Worm (Caenorhabditis elegans): ENCODE data around the gene sna-1.

sna-1 gene

DNA sequence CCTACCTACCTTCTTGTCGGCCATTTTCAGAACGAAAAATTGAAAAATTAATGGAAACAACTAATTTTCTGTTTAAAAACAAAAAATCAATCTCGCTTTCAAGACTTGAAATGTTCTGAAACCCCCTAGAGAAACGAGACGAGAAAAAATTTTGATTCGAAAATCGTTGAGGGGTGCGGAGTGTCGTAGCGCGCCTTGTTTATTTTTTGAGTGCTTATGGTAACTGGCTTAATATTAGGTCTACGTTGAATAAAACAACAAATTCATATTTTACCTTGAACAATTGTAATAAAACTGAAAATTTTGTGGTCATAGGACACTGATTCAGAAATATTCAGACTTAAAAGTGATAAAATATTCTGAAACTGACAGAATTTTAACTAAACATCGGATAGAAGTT lies at the start of gene sna-1:
sna-1 (minus strand) TSS at position 218 of the 400 bp plus-strand sequence.
- TF ChIP-seq him-1 (tag; optimal IDR thresholded peaks at IDR 0.05) (no peak), dao-5 (tag; optimal IDR thresholded peaks at IDR 0.05) (no peak), W03F9.2 (tag; optimal IDR thresholded peaks at IDR 0.05) (no peak)

DNA sequence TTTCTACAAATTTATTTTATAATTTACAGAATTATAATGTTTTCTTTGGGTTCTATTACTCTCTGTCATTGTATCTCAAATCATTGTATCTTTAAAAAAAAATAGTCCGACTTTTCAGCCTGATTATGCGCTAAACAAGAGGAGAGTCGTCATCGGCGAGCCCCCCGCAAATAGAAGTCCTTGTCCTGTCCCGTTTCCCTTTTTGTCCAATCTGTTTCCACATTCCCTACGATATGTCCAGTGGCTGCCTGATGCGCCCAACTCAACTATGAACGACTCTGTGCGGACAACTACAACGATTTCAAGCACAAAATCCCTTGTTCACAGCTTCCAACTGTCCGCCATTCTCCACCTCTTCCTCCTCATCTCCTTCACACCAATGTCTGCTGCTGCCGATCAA lies 47.5 kb upstream of the sna-1 start, which contains the start of gene dbl-1:
dbl-1 (plus strand) TSS at position 119 of the 400 bp plus-strand sequence.
- TF ChIP-seq him-1 (tag; optimal IDR thresholded peaks at IDR 0.05) (no peak), dao-5 (tag; optimal IDR thresholded peaks at IDR 0.05) (no peak), W03F9.2 (tag; optimal IDR thresholded peaks at IDR 0.05) (no peak)

DNA sequence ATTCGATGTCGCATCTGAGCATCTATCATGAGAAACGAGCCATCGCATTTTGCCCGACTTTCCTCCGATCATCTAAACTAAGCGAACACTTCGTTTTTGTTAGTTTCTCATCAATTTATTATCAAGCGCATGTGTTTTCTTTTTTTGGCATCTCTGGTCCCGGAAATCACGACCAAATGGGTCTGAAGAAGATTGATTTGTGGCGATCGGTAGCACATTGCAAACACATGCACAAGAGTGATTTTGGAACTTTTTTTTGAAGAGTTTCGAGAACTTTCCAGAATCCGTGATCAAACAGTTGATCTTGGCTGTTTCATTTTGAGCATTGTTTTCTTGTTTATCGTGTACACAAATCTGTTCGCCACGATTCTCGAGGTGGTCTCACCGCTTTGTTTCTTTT lies 42.8 kb upstream of the sna-1 start:
- TF ChIP-seq dao-5 (tag; optimal IDR thresholded peaks at IDR 0.05) (no peak), him-1 (tag; optimal IDR thresholded peaks at IDR 0.05) (no peak), W03F9.2 (tag; optimal IDR thresholded peaks at IDR 0.05) (no peak)

DNA sequence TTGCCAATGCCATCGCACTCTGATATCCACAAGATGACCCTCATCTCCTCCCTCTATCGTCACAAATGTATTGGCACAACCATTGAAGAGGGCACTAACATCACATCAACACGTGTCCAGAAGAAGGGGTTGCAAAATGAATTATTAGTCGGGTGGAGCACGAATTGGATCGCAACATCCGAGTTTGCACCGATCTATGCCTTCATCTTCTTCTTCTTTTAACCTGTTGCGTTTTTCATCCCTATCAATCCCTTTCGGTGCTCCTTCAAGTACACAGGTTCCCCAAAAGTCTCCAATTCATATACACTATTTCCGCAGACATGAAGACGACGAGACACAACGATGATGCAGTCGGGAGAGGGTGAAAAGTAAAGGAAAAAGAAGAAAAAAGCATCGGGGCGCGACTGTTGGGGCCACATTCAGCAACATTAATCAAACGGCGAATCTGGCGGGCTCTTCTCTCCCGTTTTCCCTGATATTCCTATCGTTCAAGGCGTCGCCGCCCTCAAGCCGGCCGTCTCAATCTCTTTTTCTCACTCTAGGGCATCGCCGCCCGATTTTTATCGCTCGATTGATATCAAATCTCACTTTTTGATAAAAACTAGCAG lies 41.1 kb upstream of the sna-1 start:
- TF ChIP-seq dao-5 (tag; optimal IDR thresholded peaks at IDR 0.05) (no peak), W03F9.2 (tag; optimal IDR thresholded peaks at IDR 0.05) (no peak), him-1 (tag; optimal IDR thresholded peaks at IDR 0.05) (no peak)

DNA sequence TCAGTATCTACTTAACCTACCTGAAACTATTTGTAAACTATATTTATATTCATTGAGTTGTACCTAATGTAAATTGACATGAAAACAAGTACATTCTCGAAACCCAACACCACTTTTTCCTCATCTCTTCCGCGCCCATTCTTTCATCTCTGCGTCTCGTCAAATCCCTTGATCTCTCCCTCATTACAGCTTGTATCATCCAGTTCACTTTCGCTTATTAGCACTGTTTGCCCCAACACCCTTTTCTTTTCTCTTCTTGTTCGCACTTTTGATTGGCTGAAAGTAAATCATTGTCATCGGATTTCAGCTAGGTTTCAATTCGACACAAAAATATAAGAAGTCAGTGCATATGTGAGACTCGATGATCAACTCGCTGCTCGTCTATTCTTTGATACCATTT lies 34.3 kb upstream of the sna-1 start, which contains the start of gene T25F10.3:
T25F10.3 (plus strand) TSS at position 308 of the 400 bp plus-strand sequence.
- no peak for TF ChIP-seq him-1 (tag; optimal IDR thresholded peaks at IDR 0.05)
- no peak for TF ChIP-seq dao-5 (tag; optimal IDR thresholded peaks at IDR 0.05)
- no peak for TF ChIP-seq W03F9.2 (tag; optimal IDR thresholded peaks at IDR 0.05)

DNA sequence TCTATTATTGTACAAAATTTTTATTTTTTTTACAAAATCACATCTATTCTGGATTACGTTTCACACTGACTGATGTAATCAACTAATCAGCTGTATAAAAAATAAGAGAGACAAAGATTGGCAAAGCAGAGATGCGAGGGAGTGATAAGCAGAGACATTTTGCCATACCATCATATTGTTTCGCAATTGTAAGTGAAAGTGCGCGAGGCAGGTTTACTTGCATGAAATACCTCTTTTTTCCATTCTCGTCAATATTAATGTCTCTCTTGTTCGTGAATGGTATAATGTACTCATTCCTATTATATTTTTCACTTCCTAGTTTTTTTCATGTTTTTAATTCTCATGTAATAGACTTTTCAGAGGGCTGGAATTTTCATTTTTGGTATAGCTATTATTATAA lies 26.4 kb upstream of the sna-1 start:
- no peak for TF ChIP-seq him-1 (tag; optimal IDR thresholded peaks at IDR 0.05)

DNA sequence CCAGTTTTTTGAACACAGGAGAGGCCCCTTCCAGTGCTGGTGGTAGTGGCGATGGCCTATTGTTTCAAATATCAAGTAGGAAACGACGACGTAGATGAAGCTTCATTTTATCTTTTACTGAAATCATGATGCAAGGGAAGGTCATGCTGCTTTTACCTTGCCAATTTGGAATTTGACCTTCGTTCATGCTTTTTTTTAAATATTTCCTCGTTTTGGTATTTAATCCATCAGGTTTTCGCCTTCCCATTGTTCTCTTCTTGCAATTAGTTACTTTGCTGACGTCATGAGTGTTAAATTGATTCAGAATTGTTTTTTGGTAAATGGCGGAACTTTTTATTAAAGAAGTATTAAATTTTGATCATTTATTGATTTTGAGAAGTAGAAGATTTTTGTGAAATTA lies 25.6 kb upstream of the sna-1 start:
- TF ChIP-seq him-1 (tag; optimal IDR thresholded peaks at IDR 0.05) (no peak), W03F9.2 (tag; optimal IDR thresholded peaks at IDR 0.05) (no peak), dao-5 (tag; optimal IDR thresholded peaks at IDR 0.05) (no peak)

DNA sequence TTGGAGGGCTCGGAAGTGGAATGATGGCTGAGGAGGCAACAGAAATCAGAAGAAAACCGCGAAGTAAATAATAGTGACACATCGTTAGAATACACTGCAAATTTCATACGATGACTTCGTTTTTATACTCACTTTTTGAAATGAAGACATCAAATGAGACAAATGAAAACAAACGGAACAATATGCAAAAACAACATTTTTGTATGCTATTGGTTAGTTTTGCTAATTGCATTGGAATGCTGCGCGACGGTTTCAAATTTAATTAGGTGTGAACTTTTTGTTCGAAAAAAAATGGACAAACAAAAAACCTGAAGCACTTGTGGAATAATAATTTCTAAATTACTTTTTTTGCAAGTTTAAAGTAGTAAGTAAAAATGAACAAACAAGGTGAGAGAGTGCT lies 22.5 kb upstream of the sna-1 start, which contains the start of gene grl-8:
grl-8 (minus strand) TSS at position 101 of the 400 bp plus-strand sequence.
- TF ChIP-seq him-1 (tag; optimal IDR thresholded peaks at IDR 0.05) (no peak), W03F9.2 (tag; optimal IDR thresholded peaks at IDR 0.05) (no peak), dao-5 (tag; optimal IDR thresholded peaks at IDR 0.05) (no peak)

DNA sequence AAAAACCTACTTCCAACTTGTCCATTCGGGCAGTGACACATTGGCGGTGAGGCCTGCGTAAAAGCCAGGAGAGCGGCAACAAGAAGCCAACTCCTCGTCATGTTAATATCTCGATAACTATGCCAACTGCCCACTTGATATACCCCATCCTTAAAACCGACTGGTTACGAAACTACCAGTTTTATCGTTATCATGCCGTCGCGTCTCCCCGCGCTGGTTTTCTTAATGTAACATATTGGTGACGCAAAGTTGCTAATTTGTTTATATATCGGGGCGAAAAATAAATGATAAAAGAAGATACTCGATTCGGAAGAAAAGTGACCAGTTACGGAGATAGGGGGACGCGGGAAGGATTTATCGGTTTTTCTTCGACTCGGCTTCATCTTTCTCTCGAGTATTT lies 21.1 kb upstream of the sna-1 start, which contains the start of gene grl-9:
grl-9 (minus strand) TSS at position 101 of the 400 bp plus-strand sequence.
- TF ChIP-seq dao-5 (tag; optimal IDR thresholded peaks at IDR 0.05), result no peak
- TF ChIP-seq him-1 (tag; optimal IDR thresholded peaks at IDR 0.05), result no peak
- no peak for TF ChIP-seq W03F9.2 (tag; optimal IDR thresholded peaks at IDR 0.05)

DNA sequence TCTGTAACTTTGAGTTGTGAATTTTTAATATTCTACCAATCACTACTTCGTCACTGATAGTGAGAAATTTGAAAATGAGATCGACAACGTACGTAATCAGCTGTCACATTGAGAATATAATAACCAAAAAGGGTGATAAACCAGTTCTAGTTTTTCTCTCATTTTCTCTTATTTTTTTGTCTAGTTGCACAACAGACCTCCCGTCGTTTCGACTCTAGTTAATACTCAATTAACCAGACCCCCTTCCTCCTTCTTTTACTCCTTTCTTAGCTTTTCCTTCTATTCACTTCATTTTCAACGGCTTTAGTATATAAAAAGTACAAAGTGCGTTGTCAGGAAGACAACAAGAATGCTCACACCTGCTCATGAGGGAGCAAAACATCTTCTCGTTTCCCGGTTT lies 16.7 kb upstream of the sna-1 start, which contains the start of gene ZC487.1:
ZC487.1 (plus strand) TSS at position 301 of the 400 bp plus-strand sequence.
- TF ChIP-seq him-1 (tag; optimal IDR thresholded peaks at IDR 0.05), result no peak
- no peak for TF ChIP-seq W03F9.2 (tag; optimal IDR thresholded peaks at IDR 0.05)
- no peak for TF ChIP-seq dao-5 (tag; optimal IDR thresholded peaks at IDR 0.05)

DNA sequence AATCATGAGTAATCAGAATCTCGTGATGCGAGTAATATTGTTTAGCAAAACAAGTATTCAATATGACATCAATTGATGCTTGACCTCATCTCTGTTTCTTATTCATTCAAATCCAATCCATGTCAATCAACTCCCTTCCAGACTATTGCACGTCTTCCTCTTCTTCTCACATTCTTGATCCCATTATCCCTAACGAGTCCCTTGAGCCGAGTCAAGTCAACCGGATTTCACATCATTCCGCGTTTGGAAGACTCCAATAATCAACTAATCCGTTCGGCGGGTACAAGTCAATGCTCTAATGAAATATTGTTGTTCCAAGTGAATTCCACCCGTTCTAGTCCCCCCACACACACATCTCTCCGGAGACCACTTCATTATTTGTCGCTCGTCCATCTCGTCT lies 15.8 kb upstream of the sna-1 start:
- no peak for TF ChIP-seq W03F9.2 (tag; optimal IDR thresholded peaks at IDR 0.05)
- no peak for TF ChIP-seq him-1 (tag; optimal IDR thresholded peaks at IDR 0.05)
- TF ChIP-seq dao-5 (tag; optimal IDR thresholded peaks at IDR 0.05), result no peak

DNA sequence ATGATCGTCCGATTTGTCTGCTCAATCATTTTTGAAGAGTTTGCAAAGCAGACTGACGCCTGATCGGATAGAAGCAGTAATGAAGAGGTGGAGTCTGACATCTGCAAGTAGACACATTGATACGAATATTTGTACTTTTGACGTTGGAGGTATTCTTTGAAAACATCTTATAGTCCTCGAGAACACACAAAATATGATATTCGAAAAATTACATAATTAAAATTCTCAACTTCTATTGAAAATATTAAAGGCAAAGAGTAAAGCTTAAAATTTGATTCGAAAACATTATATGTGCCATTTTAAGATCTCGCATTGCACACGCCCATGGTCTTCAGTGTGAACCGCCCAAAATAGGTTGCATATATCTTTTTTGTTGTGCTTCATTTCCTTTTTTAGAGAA lies 11.9 kb upstream of the sna-1 start, which contains the start of gene ZC487.2:
ZC487.2 (minus strand) TSS at position 101 of the 400 bp plus-strand sequence.
- TF ChIP-seq W03F9.2 (tag; optimal IDR thresholded peaks at IDR 0.05), result no peak
- TF ChIP-seq dao-5 (tag; optimal IDR thresholded peaks at IDR 0.05), result no peak
- TF ChIP-seq him-1 (tag; optimal IDR thresholded peaks at IDR 0.05), result no peak

DNA sequence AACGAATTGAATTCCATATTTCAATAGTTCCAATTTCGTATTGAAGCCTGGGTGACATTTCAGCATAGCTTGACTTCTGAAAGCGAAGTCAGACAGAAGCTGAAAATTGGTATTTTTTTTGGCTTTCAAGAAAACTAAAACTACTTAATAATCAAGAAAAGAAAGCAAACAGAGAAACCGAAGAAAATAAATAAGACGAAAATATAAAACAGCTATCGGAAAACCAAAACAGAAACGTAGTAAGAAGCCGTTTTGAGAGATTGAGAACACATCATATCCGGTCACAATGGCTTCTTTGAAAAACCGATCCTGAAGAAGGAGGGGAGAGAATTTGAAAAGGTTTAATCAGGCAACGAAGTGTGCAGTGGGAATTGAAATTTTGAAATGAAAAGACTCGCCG lies 7.8 kb upstream of the sna-1 start, which contains the start of gene srg-30:
srg-30 (minus strand) TSS at position 101 of the 400 bp plus-strand sequence.
- TF ChIP-seq W03F9.2 (tag; optimal IDR thresholded peaks at IDR 0.05) (no peak), him-1 (tag; optimal IDR thresholded peaks at IDR 0.05) (no peak), dao-5 (tag; optimal IDR thresholded peaks at IDR 0.05) (no peak)

DNA sequence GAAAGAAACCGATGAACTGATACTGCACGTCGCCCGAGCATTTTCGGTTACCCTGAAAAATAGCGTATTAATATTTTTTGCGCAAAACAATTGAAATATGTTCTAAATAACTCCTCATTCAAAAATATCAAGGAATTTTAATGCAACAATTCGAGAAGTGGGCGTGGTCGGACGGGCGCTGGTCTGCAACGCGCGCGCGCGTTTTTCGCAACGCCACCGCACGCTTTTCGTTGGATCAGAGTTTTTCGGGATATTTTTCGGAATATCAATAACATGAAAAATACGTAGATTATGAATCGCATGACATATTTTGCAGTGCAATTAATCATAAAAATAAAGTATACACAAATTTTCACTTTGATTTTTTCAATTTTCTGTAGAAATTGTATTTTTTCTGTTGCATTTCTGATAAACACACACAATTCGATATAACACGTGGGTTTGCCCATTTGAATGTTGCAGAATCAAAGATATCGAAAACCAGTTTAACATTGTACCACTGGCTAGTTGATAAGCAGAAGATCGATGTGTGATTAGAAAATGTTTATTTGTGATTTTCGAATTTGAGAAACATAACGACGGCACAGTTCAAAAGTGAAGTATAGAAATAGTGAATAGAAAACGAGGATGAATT lies 1.3 kb downstream of the sna-1 start, which contains the start of gene dlst-1:
dlst-1 (minus strand) TSS at position 52 of the 634 bp plus-strand sequence.
- TF ChIP-seq dao-5 (tag; optimal IDR thresholded peaks at IDR 0.05), result no peak
- no peak for TF ChIP-seq W03F9.2 (tag; optimal IDR thresholded peaks at IDR 0.05)
- no peak for TF ChIP-seq him-1 (tag; optimal IDR thresholded peaks at IDR 0.05)

Measured in whole organism, L4/young adult.